Fruit fly (Drosophila melanogaster): ENCODE measurements around the gene hdm.
A peak's percentile ranks its signal among the peaks of the same experiment; 100 is the strongest.

The hdm gene

dm6 chrX:7934679-7935078, 14.7 kb upstream of the hdm start, which contains the start of gene RpS14b (continued):
- TF ChIP-seq lbe (GFP tag; optimal IDR thresholded peaks at IDR 0.05), result peak; percentile 33
- TF ChIP-seq fd3F (GFP tag; optimal IDR thresholded peaks at IDR 0.05), result peak; percentile 22
- no peak for TF ChIP-seq aop (GFP tag; IDR thresholded peaks at IDR 0.05)
- 0 out of 3 replicates have a peak, but pooled peaks have one; percentile 43 for TF ChIP-seq Mrtf (GFP tag; IDR thresholded peaks at IDR 0.05)
- TF ChIP-seq CG15479 (GFP tag; optimal IDR thresholded peaks at IDR 0.05), result peak; percentile 81
- TF ChIP-seq CG10209 (GFP tag; optimal IDR thresholded peaks at IDR 0.05), result peak; percentile 45
- peak; percentile 24 for TF ChIP-seq CG17829 (tag; optimal IDR thresholded peaks at IDR 0.05)
- no peak for TF ChIP-seq psq (GFP tag; optimal IDR thresholded peaks at IDR 0.05)
- TF ChIP-seq ewg (GFP tag; optimal IDR thresholded peaks at IDR 0.05), result peak; percentile 59
- no peak for TF ChIP-seq CG10565 (GFP tag; optimal IDR thresholded peaks at IDR 0.05)
- no peak for TF ChIP-seq CG15696 (tag; optimal IDR thresholded peaks at IDR 0.05)
- peak; percentile 83 for TF ChIP-seq CG32532 (GFP tag; IDR thresholded peaks at IDR 0.05)
- peak in 1 of 2 experiments; percentile 43 for TF ChIP-seq insv (GFP tag; optimal IDR thresholded peaks at IDR 0.05)
- TF ChIP-seq run (tag; optimal IDR thresholded peaks at IDR 0.05), result no peak
- peak; percentile 7 for TF ChIP-seq btn (GFP tag; optimal IDR thresholded peaks at IDR 0.05)
- TF ChIP-seq CG7556 (GFP tag; optimal IDR thresholded peaks at IDR 0.05), result no peak
- peak; percentile 51 for TF ChIP-seq unpg (GFP tag; optimal IDR thresholded peaks at IDR 0.05)
- TF ChIP-seq Sox100B (GFP tag; optimal IDR thresholded peaks at IDR 0.05), result peak; percentile 45
- peak; percentile 61 for TF ChIP-seq stwl (tag; optimal IDR thresholded peaks at IDR 0.05)
- TF ChIP-seq CG17361 (GFP tag; IDR thresholded peaks at IDR 0.05), result peak; percentile 30; the same call in 1 of the 3 replicates
- TF ChIP-seq hkb (optimal IDR thresholded peaks at IDR 0.05), result peak; percentile 36
- TF ChIP-seq hkb (GFP tag; IDR thresholded peaks at IDR 0.05), result peak; percentile 71
- TF ChIP-seq HLHmδ (GFP tag; optimal IDR thresholded peaks at IDR 0.05), result peak; percentile 59
- TF ChIP-seq h (optimal IDR thresholded peaks at IDR 0.05), result no peak
- peak; percentile 15 for TF ChIP-seq CG8290 (GFP tag; optimal IDR thresholded peaks at IDR 0.05)
- TF ChIP-seq CG8290 (tag; optimal IDR thresholded peaks at IDR 0.05), result peak in 1 of 2 experiments; percentile 88
- no peak for TF ChIP-seq Hr39 (optimal IDR thresholded peaks at IDR 0.05)
- TF ChIP-seq Sry-β (GFP tag; optimal IDR thresholded peaks at IDR 0.05), result no peak
- TF ChIP-seq NC2α (GFP tag; optimal IDR thresholded peaks at IDR 0.05), result no peak
- no peak for TF ChIP-seq CG7745 (tag; optimal IDR thresholded peaks at IDR 0.05)
- TF ChIP-seq gt (GFP tag; IDR thresholded peaks at IDR 0.05), result no peak
- 0 out of 2 replicates have a peak, but pooled peaks have one; percentile 31 for TF ChIP-seq sens-2 (GFP tag; IDR thresholded peaks at IDR 0.05)
- TF ChIP-seq en (GFP tag; optimal IDR thresholded peaks at IDR 0.05), result no peak
- TF ChIP-seq Ada2b (GFP tag; IDR thresholded peaks at IDR 0.05), result peak; percentile 47; the same call in 1 of the 2 replicates
- TF ChIP-seq ara (GFP tag; IDR thresholded peaks at IDR 0.05), result peak; percentile 56
- peak; percentile 51 for TF ChIP-seq pb (GFP tag; optimal IDR thresholded peaks at IDR 0.05)
- TF ChIP-seq Abd-B (GFP tag; optimal IDR thresholded peaks at IDR 0.05), result no peak
- no peak for TF ChIP-seq Dip2 (GFP tag; IDR thresholded peaks at IDR 0.05)
- TF ChIP-seq bab2 (GFP tag; optimal IDR thresholded peaks at IDR 0.05), result peak; percentile 48
- no peak for TF ChIP-seq Drgx (GFP tag; IDR thresholded peaks at IDR 0.05)
- peak; percentile 21 for TF ChIP-seq CG33557 (GFP tag; optimal IDR thresholded peaks at IDR 0.05)
- TF ChIP-seq HHEX (GFP tag; optimal IDR thresholded peaks at IDR 0.05), result peak; percentile 68
- no peak for TF ChIP-seq cad (GFP tag; optimal IDR thresholded peaks at IDR 0.05)
- peak; percentile 67 for TF ChIP-seq inv (GFP tag; IDR thresholded peaks at IDR 0.05; ENCODE audit: partially characterized antibody)
- no peak for TF ChIP-seq CG1602 (GFP tag; optimal IDR thresholded peaks at IDR 0.05)
- peak; percentile 77 for TF ChIP-seq sqz (GFP tag; optimal IDR thresholded peaks at IDR 0.05)
- TF ChIP-seq Hmx (GFP tag; optimal IDR thresholded peaks at IDR 0.05), result no peak
- peak; percentile 31 for TF ChIP-seq CG7839 (tag; optimal IDR thresholded peaks at IDR 0.05)
- no peak for TF ChIP-seq tap (tag; optimal IDR thresholded peaks at IDR 0.05)
- TF ChIP-seq CG4404 (GFP tag; IDR thresholded peaks at IDR 0.05), result no peak
- TF ChIP-seq CG1832 (GFP tag; optimal IDR thresholded peaks at IDR 0.05), result no peak
- TF ChIP-seq stc (GFP tag; IDR thresholded peaks at IDR 0.05), result peak; percentile 65; the same call in 1 of the 2 replicates
